Fruit fly (Drosophila melanogaster) whole organism, wandering third instar larva: ENCODE data around the gene CG11899.

Source experiments
- Abd-B ChIP-seq: fragments of >200 bp; optimal IDR thresholded peaks from 2 replicates; lab custom pipeline; 2017; ENCODE audit warnings: missing biosample characterization, missing genetic modification characterization
- CG32264 ChIP-seq: fragments of 200-800 bp; sonication (Bioruptor generic); optimal IDR thresholded peaks from 2 replicates; lab custom pipeline; 2016; ENCODE audit warnings: missing biosample characterization, missing genetic modification characterization
- CG9705 ChIP-seq: fragments of 200-800 bp; sonication (Bioruptor generic); optimal IDR thresholded peaks from 2 replicates; lab custom pipeline; 2018; ENCODE audit warnings: missing biosample characterization, mild to moderate bottlenecking, missing genetic modification characterization
- CrebA ChIP-seq: fragments of 200-800 bp; sonication (Bioruptor generic); optimal IDR thresholded peaks from 2 replicates; lab custom pipeline; 2016; ENCODE audit warnings: missing biosample characterization, mild to moderate bottlenecking, missing genetic modification characterization, borderline replicate concordance
- Dfd ChIP-seq: fragments of >200 bp; optimal IDR thresholded peaks from 2 replicates; lab custom pipeline; 2017; ENCODE audit warnings: missing biosample characterization, missing genetic modification characterization
- Dif ChIP-seq: fragments of 200-275, 200-300 bp; sonication (Bioruptor generic); optimal IDR thresholded peaks from 2 replicates; lab custom pipeline; 2018; ENCODE audit warnings: missing biosample characterization, missing genetic modification characterization; ENCODE audit not compliant: partially characterized antibody
- GATAd ChIP-seq: sonication (Bioruptor generic); optimal IDR thresholded peaks from 2 replicates; lab custom pipeline; 2016; ENCODE audit warnings: missing biosample characterization, missing genetic modification characterization
- HLH106 ChIP-seq: fragments of 200-800 bp; optimal IDR thresholded peaks from 3 replicates; lab custom pipeline; 2019; ENCODE audit warnings: missing biosample characterization, mild to moderate bottlenecking, missing genetic modification characterization, moderate library complexity
- Hnf4 ChIP-seq: fragments of 200-800 bp; sonication (Bioruptor generic); optimal IDR thresholded peaks from 2 replicates; lab custom pipeline; 2016; ENCODE audit warnings: missing biosample characterization, mild to moderate bottlenecking, missing genetic modification characterization
- Hr78 ChIP-seq: fragments of >200 bp; optimal IDR thresholded peaks from 2 replicates; lab custom pipeline; 2017; ENCODE audit warnings: missing biosample characterization, missing genetic modification characterization
- Hr83 ChIP-seq: fragments of 200-300 bp; sonication (Bioruptor generic); optimal IDR thresholded peaks from 2 replicates; lab custom pipeline; 2016; ENCODE audit warnings: missing biosample characterization, mild to moderate bottlenecking, missing genetic modification characterization, moderate library complexity; ENCODE audit not compliant: poor library complexity, severe bottlenecking
- Jra ChIP-seq: sonication (Bioruptor generic); optimal IDR thresholded peaks from 2 replicates; lab custom pipeline; 2016; ENCODE audit warnings: missing biosample characterization, missing genetic modification characterization
- Mio ChIP-seq: sonication (Bioruptor generic); optimal IDR thresholded peaks from 2 replicates; lab custom pipeline; 2016; ENCODE audit warnings: missing biosample characterization, missing genetic modification characterization
- Myc ChIP-seq: fragments of >200 bp; optimal IDR thresholded peaks from 2 replicates; lab custom pipeline; 2017
- N ChIP-seq: fragments of >200 bp; optimal IDR thresholded peaks from 2 replicates; lab custom pipeline; 2018; ENCODE audit warnings: missing biosample characterization, missing external identifiers, missing genetic modification characterization
- OdsH ChIP-seq: fragments of 200-800 bp; sonication (Bioruptor generic); optimal IDR thresholded peaks from 2 replicates; lab custom pipeline; 2016; ENCODE audit warnings: missing biosample characterization, mild to moderate bottlenecking, missing genetic modification characterization
- Rel ChIP-seq, 2 experiments: fragments of 200-800 bp; sonication (Bioruptor generic) in 1 of 2; optimal IDR thresholded peaks; 2 replicates in 1 of 2; 3 replicates in 1 of 2; lab custom pipeline; 2016 to 2019; ENCODE audit warnings: mild to moderate bottlenecking in 2 of 2, missing biosample characterization in 2 of 2, missing genetic modification characterization in 2 of 2, moderate library complexity in 1 of 2
- Sp1 ChIP-seq: fragments of 200-800 bp; sonication (Bioruptor generic); optimal IDR thresholded peaks from 3 replicates; lab custom pipeline; 2019; ENCODE audit warnings: missing biosample characterization, mild to moderate bottlenecking, missing genetic modification characterization, moderate library complexity
- Vsx2 ChIP-seq: fragments of 200-300, 225-300 bp; sonication (Bioruptor generic); optimal IDR thresholded peaks from 2 replicates; lab custom pipeline; 2018; ENCODE audit warnings: missing biosample characterization, missing genetic modification characterization; ENCODE audit not compliant: partially characterized antibody
- br ChIP-seq: fragments of 200-800 bp; sonication (Bioruptor generic); optimal IDR thresholded peaks from 2 replicates; lab custom pipeline; 2016; ENCODE audit warnings: missing biosample characterization, missing genetic modification characterization
- brk ChIP-seq: fragments of 200-800 bp; sonication (Bioruptor generic); optimal IDR thresholded peaks from 2 replicates; lab custom pipeline; 2016; ENCODE audit warnings: missing biosample characterization, mild to moderate bottlenecking, missing genetic modification characterization
- dl ChIP-seq, 2 experiments: fragments of 175-275, 200-275 bp in 1 of 2; fragments of 200-275 bp in 1 of 2; sonication (Bioruptor generic); optimal IDR thresholded peaks; lab custom pipeline; 2018; ENCODE audit warnings: mild to moderate bottlenecking in 2 of 2, missing biosample characterization in 2 of 2, missing genetic modification characterization in 2 of 2, moderate library complexity in 2 of 2; ENCODE audit not compliant: partially characterized antibody in 2 of 2, insufficient read depth in 1 of 2
- dmrt93B ChIP-seq: fragments of 200-800 bp; sonication (Bioruptor generic); optimal IDR thresholded peaks from 2 replicates; lab custom pipeline; 2018; ENCODE audit warnings: missing biosample characterization, mild to moderate bottlenecking, missing genetic modification characterization
- dsf ChIP-seq: sonication (Bioruptor generic); optimal IDR thresholded peaks from 2 replicates; lab custom pipeline; 2016; ENCODE audit warnings: missing biosample characterization, missing genetic modification characterization, borderline replicate concordance
- ey ChIP-seq: fragments of 200-800 bp; sonication (Bioruptor generic); optimal IDR thresholded peaks from 2 replicates; lab custom pipeline; 2016; ENCODE audit warnings: missing biosample characterization, missing genetic modification characterization
- foxo ChIP-seq, 2 experiments: fragments of 200-800 bp; sonication (Bioruptor generic); optimal IDR thresholded peaks; 2 replicates in 1 of 2; 3 replicates in 1 of 2; lab custom pipeline; 2016 to 2017; ENCODE audit warnings: missing biosample characterization in 2 of 2, missing genetic modification characterization in 2 of 2
- fru ChIP-seq: fragments of 200-800 bp; sonication (Bioruptor generic); optimal IDR thresholded peaks from 3 replicates; lab custom pipeline; 2016; ENCODE audit warnings: missing biosample characterization, mild to moderate bottlenecking, missing genetic modification characterization
- h ChIP-seq: fragments of 200-800 bp; sonication (Bioruptor generic); optimal IDR thresholded peaks from 3 replicates; lab custom pipeline; 2016; ENCODE audit warnings: missing biosample characterization, mild to moderate bottlenecking, missing genetic modification characterization
- jim ChIP-seq: fragments of 175-275, 200-325 bp; sonication (Bioruptor generic); optimal IDR thresholded peaks from 2 replicates; lab custom pipeline; 2016; ENCODE audit warnings: missing biosample characterization, mild to moderate bottlenecking, missing genetic modification characterization
- lola ChIP-seq: fragments of >200 bp; optimal IDR thresholded peaks from 2 replicates; lab custom pipeline; 2017; ENCODE audit warnings: missing biosample characterization, missing genetic modification characterization
- pan ChIP-seq: fragments of >200 bp; optimal IDR thresholded peaks from 2 replicates; lab custom pipeline; 2017
- psq ChIP-seq: fragments of 200-800 bp; sonication (Bioruptor generic); optimal IDR thresholded peaks from 3 replicates; lab custom pipeline; 2017; ENCODE audit warnings: missing biosample characterization, mild to moderate bottlenecking, missing genetic modification characterization, moderate library complexity
- rgr ChIP-seq: fragments of 200-800 bp; sonication (Bioruptor generic); optimal IDR thresholded peaks from 3 replicates; lab custom pipeline; 2016; ENCODE audit warnings: missing biosample characterization, mild to moderate bottlenecking, missing genetic modification characterization
- sage ChIP-seq: fragments of 200-800 bp; sonication (Bioruptor generic); optimal IDR thresholded peaks from 2 replicates; lab custom pipeline; 2016; ENCODE audit warnings: missing biosample characterization, mild to moderate bottlenecking, missing genetic modification characterization
- sv ChIP-seq: fragments of 200-800 bp; sonication (Bioruptor generic); optimal IDR thresholded peaks from 3 replicates; lab custom pipeline; 2016; ENCODE audit warnings: missing biosample characterization, missing genetic modification characterization
- usp ChIP-seq: fragments of >200 bp; optimal IDR thresholded peaks from 2 replicates; lab custom pipeline; 2017; ENCODE audit warnings: missing biosample characterization, missing genetic modification characterization
- woc ChIP-seq: sonication (Bioruptor generic); optimal IDR thresholded peaks from 2 replicates; lab custom pipeline; 2016; ENCODE audit warnings: missing biosample characterization, mild to moderate bottlenecking, missing genetic modification characterization

The CG11899 gene

DNA sequence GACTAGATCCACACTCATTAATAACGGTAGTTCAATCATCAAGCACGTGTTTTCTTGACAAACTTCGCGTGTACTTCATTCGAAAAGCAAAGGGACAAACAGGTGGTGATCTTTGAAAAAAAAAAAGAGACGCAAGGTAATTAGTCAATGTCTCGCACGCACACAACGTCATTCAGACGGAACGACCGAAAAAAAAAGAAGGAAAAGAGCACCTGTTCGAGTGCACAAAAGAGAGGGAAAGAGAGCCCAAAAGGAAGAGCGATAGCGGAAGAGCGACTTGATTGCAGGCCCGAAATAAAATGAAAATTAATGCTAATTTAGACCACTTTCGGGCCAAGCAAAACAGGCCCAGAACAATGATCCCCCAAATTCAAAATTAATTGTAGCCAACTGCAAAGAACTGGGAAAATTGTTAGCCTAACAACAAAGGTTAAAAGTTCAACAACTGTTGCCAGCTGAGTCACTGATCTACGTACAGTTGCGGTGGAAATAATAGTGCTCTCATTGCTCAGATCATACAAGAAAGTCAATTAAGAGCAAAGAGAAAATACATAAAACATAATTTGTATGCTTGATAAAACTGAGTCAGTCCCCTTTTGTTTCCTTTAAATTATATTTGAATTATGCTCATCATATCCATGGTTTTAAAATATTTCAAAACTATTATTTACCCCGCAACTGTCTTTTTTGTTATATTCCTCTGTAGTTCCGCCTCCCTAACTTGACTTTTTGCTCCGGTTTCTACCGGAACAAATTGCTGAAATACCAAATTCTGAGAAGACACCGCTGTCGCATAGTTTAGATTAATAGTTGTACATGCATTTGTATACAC lies 15.6 kb downstream of the CG11899 start:
- TF ChIP-seq Dif (GFP tag; lab: Kevin White, UChicago) = peak; percentile 57
- TF ChIP-seq brk (GFP tag; lab: Kevin White, UChicago) = no peak

DNA sequence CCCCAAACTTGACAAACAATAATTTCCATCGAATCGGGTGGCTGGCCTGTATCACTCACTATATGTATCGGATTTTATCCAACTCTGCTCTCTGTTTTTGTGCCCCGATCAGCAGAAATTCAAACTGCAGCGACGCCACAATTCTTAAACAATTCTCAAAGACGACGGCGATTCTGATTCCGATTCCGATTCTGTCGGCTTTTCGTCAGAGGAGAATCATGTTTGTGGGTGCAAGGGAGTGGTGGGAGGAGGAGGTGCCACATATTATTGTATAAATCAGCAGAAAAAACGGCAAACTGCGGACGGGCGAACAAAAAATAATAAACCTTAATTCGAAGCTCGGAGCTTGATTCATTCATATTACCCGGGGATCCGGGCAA lies 16.2 kb downstream of the CG11899 start:
- TF ChIP-seq foxo (GFP tag; optimal IDR thresholded peaks at IDR 0.05; lab: Kevin White, UChicago) (no peak), h (GFP tag; lab: Kevin White, UChicago) (no peak), CrebA (GFP tag; lab: Kevin White, UChicago) (no peak), N (no peak), jim (no peak), Rel (GFP tag; optimal IDR thresholded peaks at IDR 0.05; lab: Kevin White, UChicago) (no peak), Rel (tag; optimal IDR thresholded peaks at IDR 0.05; lab: Kevin White, UChicago) (no peak), Vsx2 (GFP tag; lab: Kevin White, UChicago) (no peak), Hnf4 (GFP tag; lab: Kevin White, UChicago) (no peak), dsf (GFP tag; lab: Kevin White, UChicago) (no peak), Abd-B (GFP tag; lab: Kevin White, UChicago) (no peak), lola (no peak), Hr83 (GFP tag; lab: Kevin White, UChicago) (no peak), br (GFP tag; lab: Kevin White, UChicago) (no peak), pan (no peak), usp (GFP tag; lab: Kevin White, UChicago) (no peak)

DNA sequence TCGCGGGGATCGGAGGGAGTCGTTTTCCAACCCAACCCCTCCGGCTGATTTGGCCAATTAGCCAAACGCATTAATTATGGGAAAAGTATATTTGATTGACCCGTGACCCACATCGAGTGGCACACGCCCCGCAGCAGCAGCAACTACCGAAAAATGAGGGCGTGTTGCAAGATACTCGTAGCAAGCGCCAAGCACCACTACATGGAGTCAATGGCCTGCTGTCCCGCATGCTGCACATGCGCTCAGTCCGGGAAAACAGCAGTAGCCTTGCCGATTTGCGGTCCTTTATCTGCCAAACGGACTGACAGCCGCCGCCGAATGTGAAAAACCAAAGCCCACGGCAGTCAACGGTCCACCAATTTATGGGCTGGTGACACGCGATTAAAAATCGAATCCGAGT lies 17.1 kb downstream of the CG11899 start:
- TF ChIP-seq Hr78 (GFP tag; lab: Kevin White, UChicago) = no peak

DNA sequence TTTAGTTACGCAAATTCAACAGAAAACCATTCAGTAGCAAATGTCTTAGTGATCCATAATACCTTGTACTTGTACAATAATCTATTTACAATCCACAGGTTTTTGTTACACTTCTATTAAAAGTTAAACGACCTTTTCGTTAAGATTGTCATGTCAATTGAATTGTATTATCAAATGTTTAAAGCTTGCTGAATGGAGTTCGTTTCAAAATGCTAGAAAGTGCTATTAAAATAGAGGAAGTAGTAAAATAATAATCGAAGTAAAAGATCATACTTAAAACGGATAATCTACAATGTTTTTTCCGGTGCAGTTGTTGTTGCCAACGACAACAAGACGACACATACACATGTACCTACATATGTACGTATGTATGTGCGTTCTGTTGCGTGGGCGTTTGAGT lies 17.7 kb downstream of the CG11899 start:
- TF ChIP-seq dsf (GFP tag; lab: Kevin White, UChicago) = no peak
- no peak for TF ChIP-seq sage
- TF ChIP-seq fru (GFP tag; lab: Kevin White, UChicago) = no peak
- no peak for TF ChIP-seq rgr (GFP tag; lab: Kevin White, UChicago)
- no peak for TF ChIP-seq CrebA (GFP tag; lab: Kevin White, UChicago)
- no peak for TF ChIP-seq dmrt93B (GFP tag; lab: Kevin White, UChicago)

DNA sequence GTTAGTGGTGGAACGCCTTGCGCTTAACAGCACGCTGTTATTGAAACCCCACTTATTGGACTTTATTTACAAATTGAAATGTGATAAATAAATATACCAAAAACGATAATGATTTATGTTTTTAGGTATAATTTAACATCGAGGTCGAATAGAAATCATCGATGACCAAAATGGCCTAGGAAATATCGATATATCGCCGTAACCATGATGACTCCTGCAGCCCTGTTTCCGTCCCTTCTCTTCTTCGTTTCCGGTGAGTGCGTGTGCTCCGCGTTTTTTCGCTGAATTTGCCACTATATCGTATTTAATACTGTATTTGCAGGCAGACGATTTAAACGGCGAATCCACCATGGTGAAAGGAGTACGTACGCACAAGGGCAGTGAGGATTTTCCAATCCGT lies 19.7 kb downstream of the CG11899 start, which contains the start of gene eEF1gamma:
Gene eEF1gamma (plus strand): TSS at position 225 of the 400 bp plus-strand sequence.
- TF ChIP-seq CG32264 (GFP tag; lab: Kevin White, UChicago) (peak; percentile 78), h (GFP tag; lab: Kevin White, UChicago) (peak; percentile 91), lola (no peak), rgr (GFP tag; lab: Kevin White, UChicago) (peak; percentile 95), HLH106 (tag; lab: Kevin White, UChicago) (peak; percentile 88), Hr78 (GFP tag; lab: Kevin White, UChicago) (no peak), ey (GFP tag; lab: Kevin White, UChicago) (peak; percentile 77), Myc (peak; percentile 50), GATAd (GFP tag; lab: Kevin White, UChicago) (peak; percentile 14), OdsH (GFP tag; lab: Kevin White, UChicago) (peak; percentile 90), usp (GFP tag; lab: Kevin White, UChicago) (no peak), Dfd (GFP tag; lab: Kevin White, UChicago) (no peak), Hnf4 (GFP tag; lab: Kevin White, UChicago) (no peak), sage (peak; percentile 46), Vsx2 (GFP tag; lab: Kevin White, UChicago) (no peak), sv (GFP tag; lab: Kevin White, UChicago) (peak; percentile 93), Sp1 (GFP tag; lab: Kevin White, UChicago) (peak; percentile 94), brk (GFP tag; lab: Kevin White, UChicago) (no peak), Hr83 (GFP tag; lab: Kevin White, UChicago) (peak; percentile 93), woc (GFP tag; lab: Kevin White, UChicago) (no peak), N (no peak), CrebA (GFP tag; lab: Kevin White, UChicago) (no peak), pan (no peak), jim (no peak), Mio (GFP tag; lab: Kevin White, UChicago) (peak; percentile 83), fru (GFP tag; lab: Kevin White, UChicago) (peak; percentile 86), CG9705 (GFP tag; lab: Kevin White, UChicago) (peak; percentile 97), psq (GFP tag; lab: Kevin White, UChicago) (peak; percentile 80), Jra (no peak), Rel (GFP tag; optimal IDR thresholded peaks at IDR 0.05; lab: Kevin White, UChicago) (no peak), Rel (tag; optimal IDR thresholded peaks at IDR 0.05; lab: Kevin White, UChicago) (peak; percentile 71), foxo (GFP tag; optimal IDR thresholded peaks at IDR 0.05; lab: Kevin White, UChicago) (peak; percentile 61 to 87), dl (GFP tag; optimal IDR thresholded peaks at IDR 0.05; lab: Kevin White, UChicago; ENCODE audit: insufficient read depth in 1 of 2, partially characterized antibody in 2 of 2) (no peak)
